Fruit fly (Drosophila melanogaster): Measurements from ENCODE around the gene Flo2.
A peak's percentile ranks its signal among the peaks of the same experiment; 100 is the strongest.

Flo2 gene

DNA sequence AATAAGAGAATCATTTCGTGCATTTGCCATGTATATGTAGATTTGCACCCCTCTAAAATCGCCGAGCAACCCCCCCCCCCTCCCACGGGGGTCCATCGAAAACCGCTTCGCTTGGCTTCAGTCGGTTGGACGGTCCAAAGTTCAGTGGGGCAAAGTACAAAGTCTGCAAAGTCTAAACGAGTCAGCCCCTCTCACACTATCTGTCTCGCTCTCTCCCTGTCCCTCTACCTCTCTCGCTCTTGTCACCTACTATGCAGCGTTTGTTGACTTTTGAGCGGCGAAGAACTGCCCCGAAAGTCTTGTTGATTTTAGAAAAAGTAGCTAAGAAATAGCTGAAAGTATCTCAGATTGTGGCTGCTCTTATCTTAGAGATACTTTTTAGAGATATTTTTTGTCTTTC is 108.2 kb downstream of the Flo2 start (continued):
- TF ChIP-seq pros (GFP tag; optimal IDR thresholded peaks at IDR 0.05) (peak; percentile 32), ttk (GFP tag; IDR thresholded peaks at IDR 0.05) (peak; percentile 45; the same call in 1 of the 2 replicates), Hr51 (GFP tag; optimal IDR thresholded peaks at IDR 0.05) (no peak), emc (GFP tag; optimal IDR thresholded peaks at IDR 0.05) (no peak), Awh (GFP tag; IDR thresholded peaks at IDR 0.05) (peak; percentile 77), CG1529 (GFP tag; optimal IDR thresholded peaks at IDR 0.05) (no peak), chif (GFP tag; optimal IDR thresholded peaks at IDR 0.05) (no peak), zfh2 (GFP tag; optimal IDR thresholded peaks at IDR 0.05) (no peak), mam (GFP tag; optimal IDR thresholded peaks at IDR 0.05) (no peak), ind (GFP tag; optimal IDR thresholded peaks at IDR 0.05) (no peak), CG30403 (GFP tag; optimal IDR thresholded peaks at IDR 0.05) (no peak), fd96Cb (tag; optimal IDR thresholded peaks at IDR 0.05) (no peak), CG43689 (GFP tag; IDR thresholded peaks at IDR 0.05) (no peak), CG2116 (GFP tag; optimal IDR thresholded peaks at IDR 0.05) (no peak), Ets65A (GFP tag) (no peak), dati (GFP tag; IDR thresholded peaks at IDR 0.05) (no peak), gcm (GFP tag; optimal IDR thresholded peaks at IDR 0.05) (peak; percentile 35), CG4820 (GFP tag; optimal IDR thresholded peaks at IDR 0.05) (no peak), Drgx (GFP tag; IDR thresholded peaks at IDR 0.05) (peak; percentile 94), CG2678 (tag; optimal IDR thresholded peaks at IDR 0.05) (peak; percentile 57), tna (GFP tag; IDR thresholded peaks at IDR 0.05; ENCODE audit: partially characterized antibody) (no peak), CG12299 (tag; optimal IDR thresholded peaks at IDR 0.05) (peak; percentile 23), gcm2 (GFP tag; optimal IDR thresholded peaks at IDR 0.05) (no peak), gfzf (GFP tag; optimal IDR thresholded peaks at IDR 0.05) (no peak), CG15269 (tag; optimal IDR thresholded peaks at IDR 0.05) (peak; percentile 71), TFAM (GFP tag; optimal IDR thresholded peaks at IDR 0.05) (no peak), tx (GFP tag; optimal IDR thresholded peaks at IDR 0.05) (no peak), CG6791 (GFP tag; IDR thresholded peaks at IDR 0.05; ENCODE audit: partially characterized antibody) (no peak), CG1832 (GFP tag; optimal IDR thresholded peaks at IDR 0.05) (peak; percentile 66), CG17361 (GFP tag; IDR thresholded peaks at IDR 0.05) (peak; percentile 35; the same call in 1 of the 3 replicates), Ets97D (GFP tag; optimal IDR thresholded peaks at IDR 0.05) (no peak), usp (GFP tag; optimal IDR thresholded peaks at IDR 0.05) (no peak), Sox102F (GFP tag; optimal IDR thresholded peaks at IDR 0.05) (no peak), Eip74EF (GFP tag; optimal IDR thresholded peaks at IDR 0.05) (peak in 1 of 2 experiments; percentile 46), CG14014 (GFP tag; IDR thresholded peaks at IDR 0.05) (peak; percentile 65; the same call in 1 of the 2 replicates), CG2889 (GFP tag; IDR thresholded peaks at IDR 0.05) (no peak), CG1233 (GFP tag; optimal IDR thresholded peaks at IDR 0.05) (peak; percentile 64), dmrt11E (tag; optimal IDR thresholded peaks at IDR 0.05) (peak; percentile 2), CG17802 (tag; optimal IDR thresholded peaks at IDR 0.05) (no peak), E2f1 (GFP tag; IDR thresholded peaks at IDR 0.05) (no peak), toy (GFP tag; IDR thresholded peaks at IDR 0.05) (peak; percentile 41; the same call in 1 of the 2 replicates), Dref (GFP tag; IDR thresholded peaks at IDR 0.05) (no peak), CG31388 (GFP tag; optimal IDR thresholded peaks at IDR 0.05) (no peak), sens (GFP tag) (peak; percentile 81), CG2199 (GFP tag; IDR thresholded peaks at IDR 0.05) (peak; percentile 43; the same call in 1 of the 3 replicates), CG11560 (tag; IDR thresholded peaks at IDR 0.05) (no peak), pzg (GFP tag; optimal IDR thresholded peaks at IDR 0.05) (no peak), HmgD (GFP tag; optimal IDR thresholded peaks at IDR 0.05) (no peak), CG2120 (GFP tag; optimal IDR thresholded peaks at IDR 0.05) (no peak), sim (GFP tag; IDR thresholded peaks at IDR 0.05) (0 out of 2 replicates have a peak, but pooled peaks have one; percentile 50), CG7556 (GFP tag; optimal IDR thresholded peaks at IDR 0.05) (peak; percentile 12), sd (tag; optimal IDR thresholded peaks at IDR 0.05) (peak; percentile 5)
